Fruit fly (Drosophila melanogaster) whole organism, embryonic: ENCODE results near the gene LysB.

Experiments
- Adf1 ChIP-seq: fragments of 200-800 bp; sonication (Bioruptor generic); IDR thresholded peaks from 2 replicates; pipeline ENCODE4 v1.3.6; 2022; ENCODE audit warnings: missing biosample characterization, missing genetic modification characterization
- CG10654 ChIP-seq: fragments of 200-800 bp; sonication (Bioruptor generic); optimal IDR thresholded peaks from 2 replicates; lab custom pipeline; 2016; ENCODE audit warnings: missing biosample characterization, missing genetic modification characterization
- CG11247 ChIP-seq: fragments of 200-800 bp; sonication (Bioruptor generic); IDR thresholded peaks from 2 replicates; pipeline ENCODE4 v1.3.6; 2022; ENCODE audit warnings: missing biosample characterization, missing genetic modification characterization
- CG14014 ChIP-seq: fragments of 200-800 bp; sonication (Bioruptor generic); IDR thresholded peaks from 2 replicates; pipeline ENCODE4 v1.3.6; 2022; ENCODE audit warnings: missing biosample characterization, missing genetic modification characterization
- CG2875 ChIP-seq: fragments of 200-800 bp; sonication (Bioruptor generic); optimal IDR thresholded peaks from 2 replicates; lab custom pipeline; 2017; ENCODE audit warnings: missing biosample characterization, mild to moderate bottlenecking, missing genetic modification characterization, missing genetic modification reagents
- CG4424 ChIP-seq: fragments of 200-800 bp; sonication (Bioruptor generic); optimal IDR thresholded peaks from 3 replicates; lab custom pipeline; 2016; ENCODE audit warnings: missing biosample characterization, missing genetic modification characterization
- dm ChIP-seq: fragments of 200-800 bp; sonication (Bioruptor generic); optimal IDR thresholded peaks from 3 replicates; lab custom pipeline; 2016; ENCODE audit warnings: missing biosample characterization, missing genetic modification characterization
- esg ChIP-seq: fragments of 200-800 bp; sonication (Bioruptor generic); conservative IDR thresholded peaks from 2 replicates; pipeline ENCODE4 v1.3.6; 2022; ENCODE audit warnings: missing biosample characterization, missing genetic modification characterization
- pb ChIP-seq: fragments of 200-800 bp; sonication (Bioruptor generic); optimal IDR thresholded peaks from 3 replicates; lab custom pipeline; 2016; ENCODE audit warnings: missing biosample characterization, missing genetic modification characterization

dm6 chr3L:1183467-1183866 lies 23.7 kb upstream of the LysB start:
- TF ChIP-seq CG14014 (GFP tag; lab: Robert Waterston, UW), result 0 out of 2 replicates have a peak, but pooled peaks have one; percentile 44
- TF ChIP-seq CG4424 (GFP tag; lab: Kevin White, UChicago), result no peak
- no peak for TF ChIP-seq dm (GFP tag; lab: Kevin White, UChicago)
- TF ChIP-seq CG11247 (GFP tag; lab: Robert Waterston, UW), result peak; percentile 45
- TF ChIP-seq CG2875 (GFP tag; lab: Kevin White, UChicago), result no peak
- TF ChIP-seq CG10654, result no peak
- TF ChIP-seq esg, result no peak
- TF ChIP-seq Adf1 (GFP tag; lab: Robert Waterston, UW), result no peak
- no peak for TF ChIP-seq pb (GFP tag; lab: Kevin White, UChicago)
